Worm (Caenorhabditis elegans) whole organism, young adult: ENCODE results near the gene C06E1.7.
A peak's percentile ranks its signal among the peaks of the same experiment; 100 is the strongest.

ENCODE experiments used
- B0019.2 ChIP-seq: fragments of 200-800 bp; sonication (Bioruptor generic); conservative IDR thresholded peaks from 2 replicates; pipeline ENCODE4 v1.3.6; 2022; ENCODE audit warnings: missing genetic modification reagents, missing genetic modification characterization, missing compliant biosample characterization
- C17E4.6 ChIP-seq: fragments of 200-800 bp; sonication (Bioruptor generic); IDR thresholded peaks from 2 replicates; pipeline ENCODE4 v1.3.6; 2022; ENCODE audit warnings: missing genetic modification reagents, missing genetic modification characterization, missing compliant biosample characterization
- F10E7.11 ChIP-seq: sonication (generic microtip); optimal IDR thresholded peaks from 2 replicates; lab custom pipeline; 2017; ENCODE audit warnings: mild to moderate bottlenecking, missing genetic modification characterization, moderate library complexity, missing compliant biosample characterization
- F23B12.7 ChIP-seq: sonication (generic microtip); optimal IDR thresholded peaks from 2 replicates; lab custom pipeline; 2017; ENCODE audit warnings: missing genetic modification characterization, mild to moderate bottlenecking, missing compliant biosample characterization, antibody characterized with exemption, moderate library complexity; ENCODE audit not compliant: insufficient read depth
- F49E8.2 ChIP-seq: sonication (generic microtip); optimal IDR thresholded peaks from 3 replicates; lab custom pipeline; 2017; ENCODE audit warnings: missing genetic modification characterization, mild to moderate bottlenecking, missing compliant biosample characterization, antibody characterized with exemption, moderate library complexity; ENCODE audit not compliant: insufficient read depth
- F52B5.7 ChIP-seq: sonication (generic microtip); optimal IDR thresholded peaks from 2 replicates; lab custom pipeline; 2016; ENCODE audit warnings: mild to moderate bottlenecking, missing genetic modification characterization, missing compliant biosample characterization
- T07F8.4 ChIP-seq: sonication (generic microtip); optimal IDR thresholded peaks from 2 replicates; lab custom pipeline; 2016; ENCODE audit warnings: mild to moderate bottlenecking, missing genetic modification characterization, moderate library complexity, missing compliant biosample characterization
- T26A5.8 ChIP-seq: sonication (generic microtip); optimal IDR thresholded peaks from 2 replicates; lab custom pipeline; 2016; ENCODE audit warnings: missing genetic modification characterization, missing compliant biosample characterization
- ZK185.1 ChIP-seq: sonication (generic microtip); optimal IDR thresholded peaks from 2 replicates; lab custom pipeline; 2016; ENCODE audit warnings: mild to moderate bottlenecking, missing genetic modification characterization, missing compliant biosample characterization; ENCODE audit not compliant: poor library complexity, severe bottlenecking
- atf-7 ChIP-seq: sonication (generic microtip); optimal IDR thresholded peaks from 2 replicates; lab custom pipeline; 2017; ENCODE audit warnings: mild to moderate bottlenecking, missing genetic modification characterization, missing compliant biosample characterization
- bed-2 ChIP-seq: fragments of 200-800 bp; sonication (Bioruptor generic); IDR thresholded peaks from 2 replicates; pipeline ENCODE4 v1.3.6; 2022; ENCODE audit warnings: missing genetic modification reagents, missing genetic modification characterization, missing compliant biosample characterization
- cebp-1 ChIP-seq, 2 experiments: fragments of 200-800 bp in 1 of 2; sonication (Bioruptor generic) in 1 of 2; sonication (generic microtip) in 1 of 2; IDR thresholded peaks in 1 of 2; optimal IDR thresholded peaks in 1 of 2; 2 replicates each; pipeline versions ENCODE4 v1.3.6 to Lab custom; 2017 to 2022; ENCODE audit warnings: missing compliant biosample characterization in 2 of 2, missing genetic modification characterization in 2 of 2, mild to moderate bottlenecking in 1 of 2, missing genetic modification reagents in 1 of 2, moderate library complexity in 1 of 2
- ceh-58 ChIP-seq: fragments of 200-800 bp; sonication (Bioruptor generic); IDR thresholded peaks from 2 replicates; pipeline ENCODE4 v1.3.6; 2022; ENCODE audit warnings: missing genetic modification characterization, missing compliant biosample characterization
- efl-1 ChIP-seq: fragments of 150-350 bp; optimal IDR thresholded peaks from 2 replicates; lab custom pipeline; 2014; ENCODE audit warnings: missing biosample characterization, missing genetic modification reagents, missing genetic modification characterization
- ets-4 ChIP-seq: fragments of 200-800 bp; sonication (Bioruptor generic); optimal IDR thresholded peaks from 2 replicates; lab custom pipeline; 2018; ENCODE audit warnings: mild to moderate bottlenecking, missing genetic modification characterization, missing compliant biosample characterization
- fkh-3 ChIP-seq: sonication (generic microtip); optimal IDR thresholded peaks from 2 replicates; lab custom pipeline; 2016; ENCODE audit warnings: mild to moderate bottlenecking, missing genetic modification characterization, missing compliant biosample characterization
- hlh-12 ChIP-seq: sonication (generic microtip); optimal IDR thresholded peaks from 2 replicates; lab custom pipeline; 2016; ENCODE audit warnings: missing genetic modification characterization, missing compliant biosample characterization
- hlh-26 ChIP-seq: fragments of 200-800 bp; sonication (Bioruptor generic); conservative IDR thresholded peaks from 2 replicates; pipeline ENCODE4 v1.3.6; 2022; ENCODE audit warnings: missing genetic modification reagents, missing genetic modification characterization, missing compliant biosample characterization
- hmg-1.2 ChIP-seq: fragments of 200-800 bp; sonication (Bioruptor generic); IDR thresholded peaks from 2 replicates; pipeline ENCODE4 v1.3.6; 2022; ENCODE audit warnings: missing genetic modification reagents, missing genetic modification characterization, missing compliant biosample characterization
- hrde-1 ChIP-seq: sonication (generic microtip); optimal IDR thresholded peaks from 2 replicates; lab custom pipeline; 2016; ENCODE audit warnings: missing genetic modification characterization, mild to moderate bottlenecking, missing compliant biosample characterization, moderate library complexity, missing genotype, missing genetic modification reagents, borderline replicate concordance
- lag-1 ChIP-seq: fragments of 200-800 bp; sonication (Bioruptor generic); IDR thresholded peaks from 2 replicates; pipeline ENCODE4 v1.3.6; 2022; ENCODE audit warnings: missing genetic modification reagents, missing genetic modification characterization, missing compliant biosample characterization
- let-526 ChIP-seq: fragments of 200-800 bp; sonication (Bioruptor generic); IDR thresholded peaks from 2 replicates; pipeline ENCODE4 v1.3.6; 2022; ENCODE audit warnings: missing genetic modification reagents, missing genetic modification characterization, missing compliant biosample characterization
- lin-26 ChIP-seq: fragments of 200-800 bp; sonication (Bioruptor generic); IDR thresholded peaks from 2 replicates; pipeline ENCODE4 v1.3.6; 2022; ENCODE audit warnings: missing genetic modification reagents, missing genetic modification characterization, missing compliant biosample characterization
- lin-35 ChIP-seq, 3 experiments: fragments of 150-350 bp in 2 of 3; sonication (generic microtip) in 1 of 3; optimal IDR thresholded peaks; 2 replicates each; lab custom pipeline; 2014 to 2018; ENCODE audit warnings: missing biosample characterization in 3 of 3, missing genetic modification characterization in 3 of 3, missing genetic modification reagents in 3 of 3
- madf-8 ChIP-seq: fragments of 200-800 bp; sonication (Bioruptor generic); conservative IDR thresholded peaks from 2 replicates; pipeline ENCODE4 v1.3.6; 2022; ENCODE audit warnings: missing genetic modification reagents, missing genetic modification characterization, missing compliant biosample characterization
- nfya-1 ChIP-seq: sonication (generic microtip); optimal IDR thresholded peaks from 2 replicates; lab custom pipeline; 2017; ENCODE audit warnings: antibody characterized with exemption, missing compliant biosample characterization, missing genetic modification characterization, borderline replicate concordance; ENCODE audit not compliant: insufficient read depth
- nhr-80 ChIP-seq: sonication (generic microtip); optimal IDR thresholded peaks from 2 replicates; lab custom pipeline; 2016; ENCODE audit warnings: missing genetic modification characterization, missing compliant biosample characterization
- pha-4 ChIP-seq: fragments of 150-350 bp; sonication (generic microtip); optimal IDR thresholded peaks from 2 replicates; lab custom pipeline; 2014; ENCODE audit warnings: missing biosample characterization, missing genetic modification reagents, missing genetic modification characterization
- rec-8 ChIP-seq, 2 experiments: sonication (generic microtip); optimal IDR thresholded peaks; 2 replicates each; lab custom pipeline; 2016; ENCODE audit warnings: mild to moderate bottlenecking in 2 of 2, missing genetic modification characterization in 2 of 2, missing genetic modification reagents in 2 of 2, missing genotype in 2 of 2, missing biosample characterization in 1 of 2, missing compliant biosample characterization in 1 of 2, moderate library complexity in 1 of 2
- repo-1 ChIP-seq: sonication (generic microtip); optimal IDR thresholded peaks from 2 replicates; lab custom pipeline; 2017; ENCODE audit warnings: mild to moderate bottlenecking, missing genetic modification characterization, missing compliant biosample characterization
- rpc-1 ChIP-seq, 2 experiments: fragments of 150-350 bp in 1 of 2; sonication (generic microtip) in 1 of 2; optimal IDR thresholded peaks; 2 replicates each; lab custom pipeline; 2014 to 2018; ENCODE audit warnings: missing biosample characterization in 1 of 2, missing genetic modification characterization in 1 of 2, missing genetic modification reagents in 1 of 2, missing genotype in 1 of 2
- sdz-38 ChIP-seq: sonication (generic microtip); optimal IDR thresholded peaks from 2 replicates; lab custom pipeline; 2016; ENCODE audit warnings: missing genotype, missing genetic modification characterization, missing compliant biosample characterization
- sea-2 ChIP-seq: fragments of 200-800 bp; sonication (Bioruptor generic); IDR thresholded peaks from 2 replicates; pipeline ENCODE4 v1.3.6; 2022; ENCODE audit warnings: missing genetic modification characterization, missing compliant biosample characterization
- snpc-4 ChIP-seq, 5 experiments: fragments of 150-350 bp in 1 of 5; sonication (generic microtip) in 4 of 5; optimal IDR thresholded peaks; 2 replicates each; lab custom pipeline; 2014 to 2018; ENCODE audit warnings: missing genetic modification characterization in 5 of 5, missing biosample characterization in 3 of 5, antibody characterized with exemption in 2 of 5, mild to moderate bottlenecking in 2 of 5, missing compliant biosample characterization in 2 of 5, missing genotype in 2 of 5, moderate library complexity in 2 of 5, missing genetic modification reagents in 1 of 5
- sptf-2 ChIP-seq: fragments of 200-800 bp; sonication (Bioruptor generic); optimal IDR thresholded peaks from 2 replicates; lab custom pipeline; 2018; ENCODE audit warnings: mild to moderate bottlenecking, missing genetic modification characterization, missing compliant biosample characterization
- tbx-9 ChIP-seq: sonication (generic microtip); optimal IDR thresholded peaks from 2 replicates; lab custom pipeline; 2016; ENCODE audit warnings: borderline replicate concordance, missing genetic modification characterization, inconsistent platforms, missing compliant biosample characterization
- tlf-1 ChIP-seq: fragments of 200-800 bp; sonication (Bioruptor generic); optimal IDR thresholded peaks from 2 replicates; lab custom pipeline; 2018; ENCODE audit warnings: mild to moderate bottlenecking, missing genetic modification characterization, missing compliant biosample characterization
- ztf-18 ChIP-seq: sonication (generic microtip); optimal IDR thresholded peaks from 2 replicates; lab custom pipeline; 2016; ENCODE audit warnings: missing genotype, mild to moderate bottlenecking, missing genetic modification characterization, missing compliant biosample characterization

C06E1.7 gene

DNA sequence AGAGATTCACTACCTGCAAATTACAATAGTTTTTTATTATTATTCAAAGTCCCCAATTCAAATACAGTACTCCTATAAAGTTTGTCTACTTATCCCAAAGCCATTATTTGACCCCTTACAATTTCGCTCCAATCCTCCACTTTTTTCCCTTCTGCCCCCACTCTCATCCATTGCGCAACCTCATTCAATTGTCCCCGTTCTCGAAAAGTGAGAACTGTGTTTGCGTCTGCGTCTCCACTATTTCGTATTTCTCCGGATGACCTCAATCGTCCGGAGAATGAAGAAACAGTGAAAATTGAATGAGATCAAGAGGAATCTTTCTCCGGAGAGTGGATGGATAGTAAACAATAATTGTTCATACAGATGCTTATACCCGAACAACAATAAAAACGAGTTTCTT is 3.2 kb upstream of the C06E1.7 start:
- TF ChIP-seq ets-4 (no peak), F23B12.7 (tag; lab: Kevin White, UChicago) (no peak), T26A5.8 (tag; lab: Kevin White, UChicago) (no peak), cebp-1 (GFP tag; IDR thresholded peaks at IDR 0.05; lab: Robert Waterston, UW) (no peak), cebp-1 (tag; optimal IDR thresholded peaks at IDR 0.05; lab: Kevin White, UChicago) (no peak), snpc-4 (GFP tag; optimal IDR thresholded peaks at IDR 0.05; lab: Kevin White, UChicago) (no peak), snpc-4 (tag; optimal IDR thresholded peaks at IDR 0.05; lab: Kevin White, UChicago) (no peak), pha-4 (tag; lab: Kevin White, UChicago) (no peak), rec-8 (tag; optimal IDR thresholded peaks at IDR 0.05; lab: Kevin White, UChicago) (no peak), sptf-2 (no peak), ceh-58 (no peak), sdz-38 (no peak), let-526 (GFP tag; lab: Robert Waterston, UW) (no peak), B0019.2 (GFP tag; lab: Robert Waterston, UW) (no peak), F10E7.11 (no peak), hmg-1.2 (GFP tag; lab: Robert Waterston, UW) (no peak)

DNA sequence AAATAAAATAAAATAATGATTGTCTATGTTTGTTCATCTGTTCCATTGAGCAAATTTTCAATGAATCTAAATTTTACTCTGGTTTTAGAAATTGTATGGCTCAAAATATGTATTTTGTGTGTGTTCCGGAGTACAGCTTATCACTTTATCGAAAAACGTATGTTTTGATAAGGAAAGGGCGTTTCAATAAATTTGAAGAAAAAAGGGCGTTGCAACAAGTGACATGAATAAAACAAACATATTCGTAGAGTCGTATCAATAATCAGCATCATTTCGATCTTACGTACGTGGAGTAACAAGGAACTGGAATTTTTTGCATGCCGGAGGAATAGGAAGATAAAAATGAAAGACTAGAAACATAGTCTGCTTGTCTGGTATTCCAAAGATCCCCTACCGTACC is 568 bp upstream of the C06E1.7 start:
- TF ChIP-seq ZK185.1 (tag; lab: Kevin White, UChicago) = no peak
- peak; percentile 55 for TF ChIP-seq nhr-80 (tag; lab: Kevin White, UChicago)

DNA sequence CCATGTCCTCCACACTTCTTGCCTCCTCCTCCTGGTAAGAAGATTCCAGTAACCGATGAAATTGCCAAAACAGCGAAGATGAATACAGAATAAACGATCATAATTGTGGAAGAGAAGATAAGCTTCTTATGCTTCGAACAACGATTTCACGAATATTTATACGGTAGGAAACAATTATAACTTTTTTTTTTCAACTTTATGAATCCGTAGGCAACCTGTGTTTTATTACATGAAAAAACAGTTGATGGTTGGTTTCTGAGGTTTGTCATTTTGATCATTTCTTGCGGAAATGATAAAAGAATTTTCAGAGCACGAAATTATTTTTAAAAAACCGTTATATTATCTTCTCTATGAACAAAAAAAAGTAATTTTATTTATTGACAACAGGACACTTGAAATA is 2.6 kb downstream of the C06E1.7 start, which contains the start of gene fipr-16:
Gene fipr-16 (minus strand): TSS at position 101 of the 400 bp plus-strand sequence.
- TF ChIP-seq hrde-1 = no peak
- TF ChIP-seq F49E8.2 (tag; lab: Kevin White, UChicago) = no peak
- TF ChIP-seq lin-26 = no peak
- TF ChIP-seq tlf-1 (GFP tag; lab: Kevin White, UChicago) = no peak
- no peak for TF ChIP-seq nfya-1 (tag; lab: Kevin White, UChicago)
- TF ChIP-seq bed-2 (GFP tag; lab: Robert Waterston, UW) = no peak

DNA sequence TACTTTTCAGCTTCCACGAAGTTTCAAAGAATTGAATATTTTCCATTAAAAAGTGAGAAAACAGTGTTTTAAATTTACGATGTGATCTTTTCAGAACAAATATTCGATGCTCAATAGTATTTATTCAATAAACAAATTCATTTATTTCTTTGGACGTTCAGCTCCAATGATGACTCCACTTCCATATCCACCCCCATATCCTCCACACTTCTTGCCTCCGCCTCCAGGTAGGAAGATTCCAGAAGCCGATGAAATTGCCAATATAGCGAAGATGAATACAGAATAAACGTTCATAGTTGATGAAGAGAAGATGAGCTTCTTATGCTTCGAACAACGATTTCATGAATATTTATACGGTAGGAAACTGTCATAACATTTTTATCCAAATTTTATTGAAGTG is 4.3 kb downstream of the C06E1.7 start, which contains the start of gene fip-3:
Gene fip-3 (minus strand): TSS at position 294 of the 400 bp plus-strand sequence.
- TF ChIP-seq rpc-1 (optimal IDR thresholded peaks at IDR 0.05; lab: Kevin White, UChicago) (no peak), rpc-1 (tag; optimal IDR thresholded peaks at IDR 0.05; lab: Kevin White, UChicago) (no peak), tbx-9 (tag; lab: Kevin White, UChicago) (no peak), T07F8.4 (tag; lab: Kevin White, UChicago) (no peak)
- TF ChIP-seq, all 124 proteins: peak for 0

- TF ChIP-seq lag-1 (GFP tag; lab: Robert Waterston, UW) (0 out of 2 replicates have a peak, but pooled peaks have one; percentile 17), nhr-80 (tag; lab: Kevin White, UChicago) (no peak)
- TF ChIP-seq, all 124 proteins: peak for 1
These were observed 4.8 kb downstream of the C06E1.7 start, which contains the start of gene glr-1 for ce11 chrIII:8588592-8589153. Gene glr-1, minus strand, starts transcription at chrIII:8588642.

DNA sequence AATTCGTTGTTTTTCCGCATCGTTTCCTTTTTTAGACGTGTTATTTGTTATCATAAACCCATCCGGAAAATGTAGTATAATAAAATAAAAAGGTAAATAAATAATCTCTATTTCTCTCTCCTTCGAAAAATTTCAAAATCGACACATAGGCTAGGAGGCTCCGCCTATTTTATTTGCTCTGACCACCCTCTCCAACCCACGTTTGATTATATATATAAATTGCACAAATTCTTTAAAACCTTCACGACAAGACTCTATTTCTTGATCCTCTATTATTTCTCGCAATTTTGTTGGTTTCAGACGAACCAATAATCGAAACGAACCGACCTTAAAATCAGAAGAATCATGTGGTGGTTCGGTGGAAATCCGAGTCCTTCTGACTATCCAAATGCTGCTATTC is 12.7 kb downstream of the C06E1.7 start, which contains the start of gene doxa-1:
Gene doxa-1 (plus strand): TSS at position 301 of the 400 bp plus-strand sequence.
- TF ChIP-seq ztf-18 (tag; lab: Kevin White, UChicago) = no peak
- no peak for TF ChIP-seq atf-7 (tag; lab: Kevin White, UChicago)
- no peak for TF ChIP-seq lin-35 (GFP tag; optimal IDR thresholded peaks at IDR 0.05; lab: Kevin White, UChicago)
- TF ChIP-seq sea-2 = no peak
- no peak for TF ChIP-seq madf-8
- TF ChIP-seq hlh-26 (GFP tag; lab: Robert Waterston, UW) = no peak
- no peak for TF ChIP-seq efl-1 (GFP tag; lab: Kevin White, UChicago)
- no peak for TF ChIP-seq hlh-12 (tag; lab: Kevin White, UChicago)
- no peak for TF ChIP-seq F52B5.7 (tag; lab: Kevin White, UChicago)
- TF ChIP-seq fkh-3 (tag; lab: Kevin White, UChicago) = no peak
- no peak for TF ChIP-seq repo-1
- TF ChIP-seq snpc-4 (GFP tag; optimal IDR thresholded peaks at IDR 0.05; lab: Kevin White, UChicago) = no peak
- TF ChIP-seq snpc-4 (tag; optimal IDR thresholded peaks at IDR 0.05; lab: Kevin White, UChicago) = no peak
- no peak for TF ChIP-seq C17E4.6 (GFP tag; lab: Robert Waterston, UW)
